Comparison of ENCODE assay signal across 1 fruit fly cellular context in genomic region chr3R:20837242-20837664, dm6.
A peak's percentile ranks its signal among the peaks of the same experiment; 100 is the strongest.
TF ChIP-seq lines count a peak whose summit lies in the region.

No protein-coding gene starts in this region.

TF ChIP-seq in whole organism, embryonic, 481 proteins besides CTCF, POLR2A, EP300 and RAD21 (continued from another document):
- TF ChIP-seq CG30431 (GFP tag; optimal IDR thresholded peaks at IDR 0.05; lab: Kevin White, UChicago), result no peak
- no peak for TF ChIP-seq slp2 (GFP tag; optimal IDR thresholded peaks at IDR 0.05; lab: Kevin White, UChicago)
- no peak for TF ChIP-seq schlank (tag; optimal IDR thresholded peaks at IDR 0.05; lab: Kevin White, UChicago)
- TF ChIP-seq ci (GFP tag; IDR thresholded peaks at IDR 0.05; lab: Robert Waterston, UW), result 0 out of 3 replicates have a peak, but pooled peaks have one; percentile 30
- peak; percentile 62 for TF ChIP-seq CG34376 (GFP tag; optimal IDR thresholded peaks at IDR 0.05; lab: Kevin White, UChicago)
- TF ChIP-seq lab (GFP tag; optimal IDR thresholded peaks at IDR 0.05; lab: Kevin White, UChicago), result peak; percentile 55
- TF ChIP-seq CG3281 (GFP tag; optimal IDR thresholded peaks at IDR 0.05; lab: Kevin White, UChicago), result peak; percentile 12
- TF ChIP-seq HmgZ (tag; optimal IDR thresholded peaks at IDR 0.05; lab: Kevin White, UChicago), result peak; percentile 43
- no peak for TF ChIP-seq dmrt99B (tag; optimal IDR thresholded peaks at IDR 0.05; lab: Kevin White, UChicago)
- TF ChIP-seq gro (GFP tag; optimal IDR thresholded peaks at IDR 0.05; lab: Kevin White, UChicago), result peak; percentile 11
- TF ChIP-seq CG12071 (GFP tag; optimal IDR thresholded peaks at IDR 0.05; lab: Kevin White, UChicago), result peak; percentile 24
- TF ChIP-seq CG6854 (GFP tag; optimal IDR thresholded peaks at IDR 0.05; lab: Kevin White, UChicago), result no peak
- peak; percentile 6 for TF ChIP-seq Nf-YC (tag; optimal IDR thresholded peaks at IDR 0.05; lab: Kevin White, UChicago)
- no peak for TF ChIP-seq knrl (GFP tag; IDR thresholded peaks at IDR 0.05; lab: Robert Waterston, UW; ENCODE audit: partially characterized antibody)
- peak; percentile 36; the same call in 1 of the 3 replicates for TF ChIP-seq row (GFP tag; IDR thresholded peaks at IDR 0.05; lab: Robert Waterston, UW)
- peak; percentile 22; the same call in 1 of the 2 replicates for TF ChIP-seq CG9932 (GFP tag; IDR thresholded peaks at IDR 0.05; lab: Robert Waterston, UW)
- TF ChIP-seq Deaf1 (tag; optimal IDR thresholded peaks at IDR 0.05; lab: Kevin White, UChicago), result peak; percentile 55
- TF ChIP-seq CG8290 (GFP tag; optimal IDR thresholded peaks at IDR 0.05; lab: Kevin White, UChicago), result no peak
- TF ChIP-seq CG8290 (tag; optimal IDR thresholded peaks at IDR 0.05; lab: Kevin White, UChicago), result peak in 1 of 2 experiments; percentile 17
- TF ChIP-seq pan (optimal IDR thresholded peaks at IDR 0.05; lab: Kevin White, UChicago), result no peak
- peak in 1 of 2 experiments; percentile 12 for TF ChIP-seq pan (GFP tag; optimal IDR thresholded peaks at IDR 0.05 in 1 of 2, IDR thresholded peaks at IDR 0.05 in 1 of 2)
- TF ChIP-seq Rfx (GFP tag; IDR thresholded peaks at IDR 0.05; lab: Robert Waterston, UW), result peak; percentile 25
- no peak for TF ChIP-seq Hmr (GFP tag; optimal IDR thresholded peaks at IDR 0.05; lab: Kevin White, UChicago)
- TF ChIP-seq CG1603 (tag; optimal IDR thresholded peaks at IDR 0.05; lab: Kevin White, UChicago), result no peak
- TF ChIP-seq TFAM (GFP tag; optimal IDR thresholded peaks at IDR 0.05; lab: Kevin White, UChicago), result no peak
- TF ChIP-seq CG18599 (GFP tag; optimal IDR thresholded peaks at IDR 0.05; lab: Kevin White, UChicago), result peak; percentile 14
- peak; percentile 14 for TF ChIP-seq cg (GFP tag; optimal IDR thresholded peaks at IDR 0.05; lab: Kevin White, UChicago)
- no peak for TF ChIP-seq MBD-R2 (GFP tag; IDR thresholded peaks at IDR 0.05; lab: Robert Waterston, UW)
- TF ChIP-seq nau (GFP tag; optimal IDR thresholded peaks at IDR 0.05; lab: Kevin White, UChicago), result peak; percentile 0
- no peak for TF ChIP-seq jumu (GFP tag; optimal IDR thresholded peaks at IDR 0.05; lab: Kevin White, UChicago)
- TF ChIP-seq GATAe (GFP tag; conservative IDR thresholded peaks at IDR 0.05; lab: Robert Waterston, UW), result peak; percentile 78
- no peak for TF ChIP-seq Abd-B (GFP tag; optimal IDR thresholded peaks at IDR 0.05; lab: Kevin White, UChicago)
- peak; percentile 92 for TF ChIP-seq mirr (GFP tag; optimal IDR thresholded peaks at IDR 0.05; lab: Kevin White, UChicago)
- TF ChIP-seq CG10543 (GFP tag; optimal IDR thresholded peaks at IDR 0.05; lab: Kevin White, UChicago), result peak; percentile 74
- TF ChIP-seq gfzf (GFP tag; optimal IDR thresholded peaks at IDR 0.05; lab: Kevin White, UChicago), result no peak
- peak; percentile 23 for TF ChIP-seq HHEX (GFP tag; optimal IDR thresholded peaks at IDR 0.05; lab: Kevin White, UChicago)
- TF ChIP-seq sd (tag; optimal IDR thresholded peaks at IDR 0.05; lab: Kevin White, UChicago), result peak; percentile 96
- TF ChIP-seq so (GFP tag; IDR thresholded peaks at IDR 0.05; lab: Robert Waterston, UW), result no peak
- no peak for TF ChIP-seq fd102C (GFP tag; optimal IDR thresholded peaks at IDR 0.05; lab: Kevin White, UChicago)
- TF ChIP-seq eve (GFP tag; optimal IDR thresholded peaks at IDR 0.05; lab: Kevin White, UChicago), result peak in 1 of 2 experiments; percentile 2
